Worm (Caenorhabditis elegans): ENCODE results near the gene T28A11.19.

The T28A11.19 gene

ce11 chrV:3234887-3235286, 34.4 kb downstream of the T28A11.19 start, which contains the start of gene K08D9.6:
Gene K08D9.6 (minus strand): TSS chrV:3234987.
- TF ChIP-seq elt-1 (tag; optimal IDR thresholded peaks at IDR 0.05) (no peak), zag-1 (tag; optimal IDR thresholded peaks at IDR 0.05) (no peak), lin-15B (tag; optimal IDR thresholded peaks at IDR 0.05) (no peak), lin-39 (tag; optimal IDR thresholded peaks at IDR 0.05) (no peak)

ce11 chrV:3230597-3230996, 38.7 kb downstream of the T28A11.19 start, which contains the start of gene K08D9.10:
Gene K08D9.10 (plus strand): TSS chrV:3230897.
- TF ChIP-seq nfya-1 (tag; optimal IDR thresholded peaks at IDR 0.05; ENCODE audit: insufficient read depth) (no peak), eor-1 (tag; optimal IDR thresholded peaks at IDR 0.05) (no peak), mml-1 (tag; optimal IDR thresholded peaks at IDR 0.05) (no peak), pqm-1 (tag; optimal IDR thresholded peaks at IDR 0.05) (no peak), nhr-43 (tag; optimal IDR thresholded peaks at IDR 0.05; ENCODE audit: poor library complexity, severe bottlenecking) (no peak), lin-15B (tag; optimal IDR thresholded peaks at IDR 0.05) (no peak), daf-12 (tag; optimal IDR thresholded peaks at IDR 0.05) (no peak), nhr-237 (tag; optimal IDR thresholded peaks at IDR 0.05) (no peak), snpc-4 (tag; optimal IDR thresholded peaks at IDR 0.05) (no peak), nhr-77 (tag; optimal IDR thresholded peaks at IDR 0.05) (no peak), nhr-11 (tag; optimal IDR thresholded peaks at IDR 0.05) (no peak), egl-5 (tag; optimal IDR thresholded peaks at IDR 0.05) (no peak)

- no peak for TF ChIP-seq ztf-11 (tag; optimal IDR thresholded peaks at IDR 0.05)
- no peak for TF ChIP-seq ceh-82 (tag; optimal IDR thresholded peaks at IDR 0.05)
- no peak for TF ChIP-seq nhr-76 (tag; optimal IDR thresholded peaks at IDR 0.05)
- no peak for TF ChIP-seq fos-1 (tag; optimal IDR thresholded peaks at IDR 0.05)
- no peak for TF ChIP-seq elt-2 (tag; optimal IDR thresholded peaks at IDR 0.05)
- no peak for TF ChIP-seq egl-5 (tag; optimal IDR thresholded peaks at IDR 0.05)
Measured at ce11 chrV:3230150-3230549, 39.2 kb downstream of the T28A11.19 start.

- TF ChIP-seq lsy-12 (tag; optimal IDR thresholded peaks at IDR 0.05), result no peak
- TF ChIP-seq sea-2 (GFP tag; optimal IDR thresholded peaks at IDR 0.05), result no peak
- no peak for TF ChIP-seq hmg-11 (tag; optimal IDR thresholded peaks at IDR 0.05)
- no peak for TF ChIP-seq elt-3 (tag; optimal IDR thresholded peaks at IDR 0.05)
- no peak for TF ChIP-seq nhr-28 (tag; optimal IDR thresholded peaks at IDR 0.05)
- TF ChIP-seq daf-12 (tag; optimal IDR thresholded peaks at IDR 0.05), result no peak
- TF ChIP-seq nhr-12 (tag; optimal IDR thresholded peaks at IDR 0.05), result no peak
- no peak for TF ChIP-seq skn-1 (tag; optimal IDR thresholded peaks at IDR 0.05)
- no peak for TF ChIP-seq nfya-1 (tag; optimal IDR thresholded peaks at IDR 0.05; ENCODE audit: insufficient read depth)
- no peak for TF ChIP-seq nhr-237 (tag; optimal IDR thresholded peaks at IDR 0.05)
- TF ChIP-seq mml-1 (tag; optimal IDR thresholded peaks at IDR 0.05), result no peak
- no peak for TF ChIP-seq unc-39 (tag; optimal IDR thresholded peaks at IDR 0.05)
- no peak for TF ChIP-seq nhr-11 (tag; optimal IDR thresholded peaks at IDR 0.05)
- TF ChIP-seq ceh-82 (tag; optimal IDR thresholded peaks at IDR 0.05), result no peak
- TF ChIP-seq zag-1 (tag; optimal IDR thresholded peaks at IDR 0.05), result no peak
- no peak for TF ChIP-seq fkh-10 (GFP tag; optimal IDR thresholded peaks at IDR 0.05)
- TF ChIP-seq jun-1 (tag; optimal IDR thresholded peaks at IDR 0.05), result no peak
- no peak for TF ChIP-seq nhr-25 (tag; optimal IDR thresholded peaks at IDR 0.05)
- TF ChIP-seq nhr-43 (tag; optimal IDR thresholded peaks at IDR 0.05; ENCODE audit: poor library complexity, severe bottlenecking), result no peak
- TF ChIP-seq snpc-4 (tag; optimal IDR thresholded peaks at IDR 0.05), result no peak
Measured at ce11 chrV:3227373-3227772, 41.9 kb downstream of the T28A11.19 start, which contains the start of gene K08D9.2. Gene K08D9.2 (plus strand): TSS chrV:3227673.
